Fruit fly (Drosophila melanogaster): ENCODE data around the gene CtsF.

dm6 chr3R:5205319-5206033 is 46.1 kb downstream of the CtsF start:
- TF ChIP-seq CG8478 (optimal IDR thresholded peaks at IDR 0.05) (no peak), CTCF (optimal IDR thresholded peaks at IDR 0.05) (no peak)
